Fruit fly (Drosophila melanogaster): Measurements from ENCODE around the gene LManI.

Gene LManI

DNA sequence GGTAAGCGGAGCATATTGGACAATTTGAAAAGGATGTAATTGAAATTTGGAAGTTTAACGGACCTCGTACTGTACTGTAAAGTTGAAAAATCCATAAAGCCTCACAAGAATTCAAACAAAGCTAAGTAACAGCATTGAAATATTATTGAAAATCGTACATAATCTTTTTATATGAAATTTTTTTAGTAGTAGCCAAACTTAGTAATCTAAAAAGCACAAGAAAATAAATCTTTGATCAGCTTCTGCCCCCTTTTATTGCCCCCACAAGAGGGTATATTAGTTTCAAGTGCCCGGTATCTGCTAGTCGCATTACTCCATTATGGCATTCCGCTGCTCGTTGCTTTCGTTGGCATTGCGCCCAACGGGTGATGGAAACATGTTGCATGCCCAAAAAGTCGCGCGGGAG lies 9.8 kb upstream of the LManI start (continued):
- TF ChIP-seq vfl (GFP tag; optimal IDR thresholded peaks at IDR 0.05) (no peak), CG17802 (tag; optimal IDR thresholded peaks at IDR 0.05) (peak; percentile 24), stc (GFP tag; IDR thresholded peaks at IDR 0.05) (no peak; the same call in none of the 2 replicates), CG6854 (GFP tag; optimal IDR thresholded peaks at IDR 0.05) (no peak), sob (GFP tag; IDR thresholded peaks at IDR 0.05) (peak; percentile 57), CG2116 (GFP tag; optimal IDR thresholded peaks at IDR 0.05) (peak; percentile 21), CG2202 (tag; optimal IDR thresholded peaks at IDR 0.05) (peak; percentile 17), NC2β (GFP tag; optimal IDR thresholded peaks at IDR 0.05) (peak; percentile 6), zen2 (GFP tag; IDR thresholded peaks at IDR 0.05; ENCODE audit: partially characterized antibody) (no peak), repo (GFP tag; optimal IDR thresholded peaks at IDR 0.05) (no peak), Deaf1 (tag; optimal IDR thresholded peaks at IDR 0.05) (no peak), fd102C (GFP tag; optimal IDR thresholded peaks at IDR 0.05) (no peak), CG12299 (tag; optimal IDR thresholded peaks at IDR 0.05) (no peak), gce (GFP tag; IDR thresholded peaks at IDR 0.05) (no peak), CG17612 (GFP tag; IDR thresholded peaks at IDR 0.05) (no peak), pho (GFP tag; optimal IDR thresholded peaks at IDR 0.05) (no peak), dm (GFP tag; optimal IDR thresholded peaks at IDR 0.05) (no peak), CG7963 (GFP tag; IDR thresholded peaks at IDR 0.05; ENCODE audit: partially characterized antibody) (no peak), CG8478 (optimal IDR thresholded peaks at IDR 0.05) (no peak), Sin3A (optimal IDR thresholded peaks at IDR 0.05) (no peak), CG12769 (tag; optimal IDR thresholded peaks at IDR 0.05) (no peak), CG16779 (GFP tag; IDR thresholded peaks at IDR 0.05) (no peak), Hand (GFP tag; optimal IDR thresholded peaks at IDR 0.05) (no peak), inv (GFP tag; IDR thresholded peaks at IDR 0.05; ENCODE audit: partially characterized antibody) (no peak), her (GFP tag; optimal IDR thresholded peaks at IDR 0.05) (no peak), CG8944 (GFP tag; optimal IDR thresholded peaks at IDR 0.05) (peak; percentile 51), yki (optimal IDR thresholded peaks at IDR 0.05) (no peak), CG42726 (GFP tag; IDR thresholded peaks at IDR 0.05; ENCODE audit: partially characterized antibody) (no peak), dimm (GFP tag; IDR thresholded peaks at IDR 0.05) (no peak), pita (GFP tag; optimal IDR thresholded peaks at IDR 0.05) (no peak), CG34224 (GFP tag; IDR thresholded peaks at IDR 0.05; ENCODE audit: partially characterized antibody) (no peak), Atf3 (GFP tag; optimal IDR thresholded peaks at IDR 0.05) (peak; percentile 34), CG6175 (GFP tag; IDR thresholded peaks at IDR 0.05) (peak; percentile 14; the same call in 1 of the 3 replicates), Doc2 (GFP tag; IDR thresholded peaks at IDR 0.05) (no peak), CG17568 (GFP tag; optimal IDR thresholded peaks at IDR 0.05) (no peak), H15 (GFP tag; IDR thresholded peaks at IDR 0.05) (peak; percentile 56; the same call in 2 of the 3 replicates), CG14667 (GFP tag; IDR thresholded peaks at IDR 0.05) (no peak), chinmo (GFP tag; IDR thresholded peaks at IDR 0.05; ENCODE audit: partially characterized antibody) (no peak), E2f2 (GFP tag; IDR thresholded peaks at IDR 0.05) (0 out of 2 replicates have a peak, but pooled peaks have one; percentile 30), cwo (GFP tag; optimal IDR thresholded peaks at IDR 0.05) (peak; percentile 48), CG6813 (GFP tag; optimal IDR thresholded peaks at IDR 0.05) (peak; percentile 61), TFAM (GFP tag; optimal IDR thresholded peaks at IDR 0.05) (peak; percentile 36), CG13123 (GFP tag; optimal IDR thresholded peaks at IDR 0.05) (no peak), Sox102F (GFP tag; optimal IDR thresholded peaks at IDR 0.05) (peak; percentile 66), CG14860 (GFP tag; IDR thresholded peaks at IDR 0.05; ENCODE audit: partially characterized antibody) (no peak), Poxn (GFP tag; IDR thresholded peaks at IDR 0.05) (no peak), NFAT (GFP tag; IDR thresholded peaks at IDR 0.05) (peak; percentile 14; the same call in 1 of the 2 replicates), ems (GFP tag; optimal IDR thresholded peaks at IDR 0.05) (peak; percentile 36), Sox100B (GFP tag; optimal IDR thresholded peaks at IDR 0.05) (peak; percentile 82), ttk (GFP tag; IDR thresholded peaks at IDR 0.05) (peak; percentile 62), CG43689 (GFP tag; IDR thresholded peaks at IDR 0.05) (no peak), Ssrp (tag; optimal IDR thresholded peaks at IDR 0.05) (peak; percentile 68)

All from whole organism, embryonic.